Worm (Caenorhabditis elegans) whole organism, late embryonic: ENCODE measurements around the gene lin-8.

Experiments
- C08G9.2 ChIP-seq: sonication (generic microtip); optimal IDR thresholded peaks from 2 replicates; lab custom pipeline; 2016; ENCODE audit warnings: mild to moderate bottlenecking, missing genetic modification characterization, moderate library complexity, missing compliant biosample characterization
- ama-1 ChIP-seq: fragments of 150-350 bp; optimal IDR thresholded peaks from 2 replicates; lab custom pipeline; 2014
- ceh-18 ChIP-seq: sonication (generic microtip); optimal IDR thresholded peaks from 2 replicates; lab custom pipeline; 2016; ENCODE audit warnings: missing genetic modification characterization, missing compliant biosample characterization
- ceh-45 ChIP-seq: fragments of 200-800 bp; sonication (Bioruptor generic); IDR thresholded peaks from 2 replicates; pipeline ENCODE4 v1.3.6; 2022; ENCODE audit warnings: missing genetic modification reagents, missing genetic modification characterization, missing compliant biosample characterization
- ceh-9 ChIP-seq: sonication (generic microtip); optimal IDR thresholded peaks from 2 replicates; lab custom pipeline; 2016; ENCODE audit warnings: mild to moderate bottlenecking, missing genetic modification characterization, inconsistent platforms, missing compliant biosample characterization
- dmd-4 ChIP-seq: sonication (generic microtip); optimal IDR thresholded peaks from 2 replicates; lab custom pipeline; 2016; ENCODE audit warnings: borderline replicate concordance, missing genetic modification characterization, missing compliant biosample characterization
- elt-2 ChIP-seq: sonication (generic microtip); optimal IDR thresholded peaks from 2 replicates; lab custom pipeline; 2016; ENCODE audit warnings: missing genetic modification reagents, missing genetic modification characterization, missing compliant biosample characterization
- ets-4 ChIP-seq: sonication (generic microtip); optimal IDR thresholded peaks from 2 replicates; lab custom pipeline; 2016; ENCODE audit warnings: missing genetic modification characterization, missing compliant biosample characterization
- fax-1 ChIP-seq: sonication (generic microtip); optimal IDR thresholded peaks from 2 replicates; lab custom pipeline; 2016; ENCODE audit warnings: missing genotype, missing genetic modification characterization, missing compliant biosample characterization
- hlh-8 ChIP-seq: sonication (generic microtip); optimal IDR thresholded peaks from 2 replicates; lab custom pipeline; 2016; ENCODE audit warnings: missing genotype, missing genetic modification characterization, missing compliant biosample characterization
- lim-6 ChIP-seq: sonication (generic microtip); optimal IDR thresholded peaks from 2 replicates; lab custom pipeline; 2016; ENCODE audit warnings: missing genetic modification characterization, missing compliant biosample characterization
- sdc-2 ChIP-seq: sonication (generic microtip); optimal IDR thresholded peaks from 2 replicates; lab custom pipeline; 2016; ENCODE audit warnings: missing genotype, missing genetic modification characterization, missing compliant biosample characterization
- unc-55 ChIP-seq: sonication (generic microtip); optimal IDR thresholded peaks from 2 replicates; lab custom pipeline; 2017; ENCODE audit warnings: missing biosample characterization, missing genetic modification reagents, missing genetic modification characterization
- ztf-16 ChIP-seq: sonication (generic microtip); optimal IDR thresholded peaks from 2 replicates; lab custom pipeline; 2017; ENCODE audit warnings: missing genetic modification characterization, missing compliant biosample characterization

DNA sequence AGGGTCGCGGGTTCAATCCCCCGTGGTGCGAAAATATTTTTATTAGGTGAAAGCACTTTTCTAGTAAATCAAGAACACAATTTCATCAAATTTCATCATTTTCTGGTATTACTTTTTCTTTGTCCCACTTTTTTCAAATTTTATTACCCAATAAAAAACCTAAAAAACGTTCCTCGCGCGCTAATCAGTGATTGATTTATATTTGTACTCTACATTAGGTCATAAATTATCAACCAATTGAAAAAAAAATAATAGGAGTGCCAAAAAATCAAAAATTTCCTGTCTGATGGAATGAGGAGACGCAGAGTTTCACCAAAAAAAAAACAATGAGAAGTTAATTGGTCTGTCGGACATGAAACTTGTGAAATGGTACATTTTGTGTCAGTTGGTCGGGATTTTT is 32.0 kb upstream of the lin-8 start:
- TF ChIP-seq fax-1: no peak
- no peak for TF ChIP-seq C08G9.2 (tag; lab: Kevin White, UChicago)
- no peak for TF ChIP-seq ceh-45 (GFP tag; lab: Robert Waterston, UW)
- no peak for TF ChIP-seq ceh-9 (tag; lab: Kevin White, UChicago)
- TF ChIP-seq elt-2 (tag; lab: Kevin White, UChicago): no peak
- no peak for TF ChIP-seq ama-1
- no peak for TF ChIP-seq ceh-18 (tag; lab: Kevin White, UChicago)
- TF ChIP-seq hlh-8: no peak
- no peak for TF ChIP-seq dmd-4 (tag; lab: Kevin White, UChicago)
- TF ChIP-seq lim-6: no peak
- TF ChIP-seq ztf-16: no peak
- no peak for TF ChIP-seq sdc-2 (tag; lab: Kevin White, UChicago)
- no peak for TF ChIP-seq ets-4 (tag; lab: Kevin White, UChicago)
- no peak for TF ChIP-seq unc-55 (GFP tag; lab: Kevin White, UChicago)
